Worm (Caenorhabditis elegans): ENCODE results near the gene T20B12.3.

Gene T20B12.3

ce11 chrIII:7381546-7382171 lies at the start of gene T20B12.3, which contains the start of gene hmg-4:
TSS of gene T20B12.3 (plus strand) at chrIII:7382115.
TSS of gene hmg-4 (minus strand) at chrIII:7381596.
- TF ChIP-seq R02D3.7 (tag; optimal IDR thresholded peaks at IDR 0.05): no peak
- TF ChIP-seq snpc-4 (tag; optimal IDR thresholded peaks at IDR 0.05): peak; percentile 23
- TF ChIP-seq ceh-28 (tag; optimal IDR thresholded peaks at IDR 0.05): no peak
- TF ChIP-seq lin-39 (tag; optimal IDR thresholded peaks at IDR 0.05): peak; percentile 50
- TF ChIP-seq skn-1 (tag; optimal IDR thresholded peaks at IDR 0.05): no peak
- TF ChIP-seq elt-1 (tag; optimal IDR thresholded peaks at IDR 0.05): no peak
- TF ChIP-seq egl-27 (tag; optimal IDR thresholded peaks at IDR 0.05): no peak
- TF ChIP-seq pqm-1 (tag; optimal IDR thresholded peaks at IDR 0.05): no peak
- TF ChIP-seq lin-15B (tag; optimal IDR thresholded peaks at IDR 0.05): peak; percentile 66
- no peak for TF ChIP-seq nhr-43 (tag; optimal IDR thresholded peaks at IDR 0.05; ENCODE audit: poor library complexity, severe bottlenecking)
- no peak for TF ChIP-seq ceh-16 (tag; optimal IDR thresholded peaks at IDR 0.05)
- no peak for TF ChIP-seq unc-39 (tag; optimal IDR thresholded peaks at IDR 0.05)
- peak; percentile 34 for TF ChIP-seq hmg-11 (tag; optimal IDR thresholded peaks at IDR 0.05)
- TF ChIP-seq mml-1 (tag; optimal IDR thresholded peaks at IDR 0.05): no peak
- TF ChIP-seq nhr-11 (tag; optimal IDR thresholded peaks at IDR 0.05): no peak
- TF ChIP-seq aly-2 (tag; optimal IDR thresholded peaks at IDR 0.05): no peak
- TF ChIP-seq egl-5 (tag; optimal IDR thresholded peaks at IDR 0.05): peak; percentile 31
- peak; percentile 38 for TF ChIP-seq nhr-23 (tag; optimal IDR thresholded peaks at IDR 0.05)
- no peak for TF ChIP-seq daf-12 (tag; optimal IDR thresholded peaks at IDR 0.05)
- no peak for TF ChIP-seq fos-1 (tag; optimal IDR thresholded peaks at IDR 0.05)
- no peak for TF ChIP-seq ama-1 (optimal IDR thresholded peaks at IDR 0.05)
- TF ChIP-seq zag-1 (tag; optimal IDR thresholded peaks at IDR 0.05): no peak
- TF ChIP-seq fkh-10 (GFP tag; optimal IDR thresholded peaks at IDR 0.05): no peak
- TF ChIP-seq ZK546.5 (tag; optimal IDR thresholded peaks at IDR 0.05): no peak
- TF ChIP-seq nhr-77 (tag; optimal IDR thresholded peaks at IDR 0.05): no peak
- no peak for TF ChIP-seq ztf-4 (tag; optimal IDR thresholded peaks at IDR 0.05)
- no peak for TF ChIP-seq jun-1 (tag; optimal IDR thresholded peaks at IDR 0.05)
- no peak for TF ChIP-seq fkh-2 (tag; optimal IDR thresholded peaks at IDR 0.05)
- peak; percentile 45 for TF ChIP-seq nhr-25 (tag; optimal IDR thresholded peaks at IDR 0.05)
- TF ChIP-seq nhr-12 (tag; optimal IDR thresholded peaks at IDR 0.05): no peak
- TF ChIP-seq mdl-1 (tag; optimal IDR thresholded peaks at IDR 0.05): no peak
- TF ChIP-seq nfya-1 (tag; optimal IDR thresholded peaks at IDR 0.05; ENCODE audit: insufficient read depth): peak; percentile 76
- no peak for TF ChIP-seq lsy-12 (tag; optimal IDR thresholded peaks at IDR 0.05)
- TF ChIP-seq sea-2 (GFP tag; optimal IDR thresholded peaks at IDR 0.05): no peak
- TF ChIP-seq tbx-2 (tag; optimal IDR thresholded peaks at IDR 0.05): no peak
- no peak for TF ChIP-seq nhr-76 (tag; optimal IDR thresholded peaks at IDR 0.05)
- TF ChIP-seq elt-3 (tag; optimal IDR thresholded peaks at IDR 0.05): no peak
- no peak for TF ChIP-seq nhr-28 (tag; optimal IDR thresholded peaks at IDR 0.05)
- peak; percentile 13 for TF ChIP-seq elt-2 (tag; optimal IDR thresholded peaks at IDR 0.05)
- no peak for TF ChIP-seq ceh-9 (tag; optimal IDR thresholded peaks at IDR 0.05)
- TF ChIP-seq ceh-82 (tag; optimal IDR thresholded peaks at IDR 0.05): no peak
- TF ChIP-seq eor-1 (tag; optimal IDR thresholded peaks at IDR 0.05): no peak
- no peak for TF ChIP-seq unc-62 (GFP tag; optimal IDR thresholded peaks at IDR 0.05)
- no peak for TF ChIP-seq ztf-11 (tag; optimal IDR thresholded peaks at IDR 0.05)
- no peak for TF ChIP-seq nhr-67 (tag; optimal IDR thresholded peaks at IDR 0.05)
- peak; percentile 49 for TF ChIP-seq pha-4 (tag; optimal IDR thresholded peaks at IDR 0.05)
- no peak for TF ChIP-seq nhr-237 (tag; optimal IDR thresholded peaks at IDR 0.05)
